Fruit fly (Drosophila melanogaster) whole organism, prepupa: Measurements from ENCODE around the gene Hel89B.

ENCODE experiments used
- CG3032 ChIP-seq: fragments of 200-800 bp; optimal IDR thresholded peaks from 2 replicates; lab custom pipeline; 2019; ENCODE audit warnings: missing biosample characterization, mild to moderate bottlenecking, missing genetic modification characterization, moderate library complexity
- CG4318 ChIP-seq: fragments of 200-800 bp; sonication (Bioruptor generic); optimal IDR thresholded peaks from 3 replicates; lab custom pipeline; 2017; ENCODE audit warnings: missing biosample characterization, mild to moderate bottlenecking, missing genetic modification characterization
- CG6276 ChIP-seq: fragments of 200-800 bp; sonication (Bioruptor generic); optimal IDR thresholded peaks from 2 replicates; lab custom pipeline; 2017; ENCODE audit warnings: missing biosample characterization, mild to moderate bottlenecking, missing genetic modification characterization
- Eip93F ChIP-seq: fragments of 200-800 bp; sonication (Bioruptor generic); optimal IDR thresholded peaks from 2 replicates; lab custom pipeline; 2016; ENCODE audit warnings: missing biosample characterization, mild to moderate bottlenecking, missing genetic modification characterization
- Ets96B ChIP-seq: fragments of 200-800 bp; optimal IDR thresholded peaks from 2 replicates; lab custom pipeline; 2019; ENCODE audit warnings: missing biosample characterization, mild to moderate bottlenecking, missing genetic modification characterization, moderate library complexity
- fd59A ChIP-seq: fragments of 200-800 bp; sonication (Bioruptor generic); optimal IDR thresholded peaks from 2 replicates; lab custom pipeline; 2017; ENCODE audit warnings: missing biosample characterization, mild to moderate bottlenecking, missing genetic modification characterization, missing genetic modification reagents
- pdm3 ChIP-seq: fragments of 200-800 bp; sonication (Bioruptor generic); optimal IDR thresholded peaks from 3 replicates; lab custom pipeline; 2016; ENCODE audit warnings: missing biosample characterization, missing genetic modification characterization
- salr ChIP-seq, 2 experiments: fragments of 200-800 bp; sonication (Bioruptor generic); optimal IDR thresholded peaks; 3 replicates each; lab custom pipeline; 2016 to 2018; ENCODE audit warnings: missing biosample characterization in 2 of 2, missing genetic modification characterization in 2 of 2, mild to moderate bottlenecking in 1 of 2

DNA sequence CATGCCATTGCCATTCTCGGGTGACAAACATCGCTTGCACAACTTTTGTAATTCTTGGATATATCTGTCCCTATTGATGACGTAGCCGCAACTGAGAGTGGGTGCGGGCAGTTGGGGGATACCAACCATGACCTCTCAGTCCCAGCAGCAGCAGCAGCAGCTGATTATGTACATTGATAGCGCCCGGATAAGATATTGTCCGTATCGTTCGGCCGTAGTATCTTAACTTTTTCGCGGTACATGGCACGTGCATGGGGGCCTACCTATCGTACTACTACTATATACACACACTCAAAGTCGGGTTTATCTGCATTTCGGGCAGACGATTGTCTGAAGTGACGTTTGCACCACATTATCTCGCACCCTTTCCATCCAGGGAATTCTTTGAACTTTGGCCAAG lies 41.5 kb downstream of the Hel89B start:
- no peak for TF ChIP-seq CG3032
- no peak for TF ChIP-seq CG6276 (GFP tag; lab: Kevin White, UChicago)
- no peak for TF ChIP-seq fd59A
- no peak for TF ChIP-seq Eip93F
- TF ChIP-seq CG4318: no peak
- no peak for TF ChIP-seq pdm3 (GFP tag; lab: Kevin White, UChicago)
- no peak for TF ChIP-seq Ets96B (tag; lab: Kevin White, UChicago)
- TF ChIP-seq salr (GFP tag; optimal IDR thresholded peaks at IDR 0.05; lab: Kevin White, UChicago): no peak
